Fruit fly (Drosophila melanogaster): ENCODE data around the gene CG42750.

The CG42750 gene

dm6 chr2L:18302780-18303179, 27.2 kb upstream of the CG42750 start:
- TF ChIP-seq CG2678 (tag; optimal IDR thresholded peaks at IDR 0.05) (no peak), grn (GFP tag; optimal IDR thresholded peaks at IDR 0.05) (peak; percentile 44), Ets97D (GFP tag; optimal IDR thresholded peaks at IDR 0.05) (no peak), sna (GFP tag; IDR thresholded peaks at IDR 0.05; ENCODE audit: partially characterized antibody) (no peak), Optix (GFP tag; IDR thresholded peaks at IDR 0.05) (no peak), CG1832 (GFP tag; optimal IDR thresholded peaks at IDR 0.05) (peak; percentile 44), CG2199 (GFP tag; IDR thresholded peaks at IDR 0.05) (0 out of 3 replicates have a peak, but pooled peaks have one; percentile 74), CG8944 (GFP tag; optimal IDR thresholded peaks at IDR 0.05) (no peak), zen (tag; optimal IDR thresholded peaks at IDR 0.05) (peak; percentile 58), CG3407 (GFP tag; optimal IDR thresholded peaks at IDR 0.05) (no peak), CG7745 (tag; optimal IDR thresholded peaks at IDR 0.05) (peak; percentile 36), CG15011 (GFP tag; optimal IDR thresholded peaks at IDR 0.05) (no peak), tll (GFP tag; optimal IDR thresholded peaks at IDR 0.05) (peak in 1 of 2 experiments; percentile 13), otp (GFP tag; IDR thresholded peaks at IDR 0.05) (0 out of 3 replicates have a peak, but pooled peaks have one; percentile 23), da (GFP tag; optimal IDR thresholded peaks at IDR 0.05) (no peak), Kr (GFP tag; optimal IDR thresholded peaks at IDR 0.05) (peak; percentile 16), knrl (GFP tag; IDR thresholded peaks at IDR 0.05; ENCODE audit: partially characterized antibody) (no peak), kni (GFP tag; optimal IDR thresholded peaks at IDR 0.05) (peak; percentile 58), sens-2 (GFP tag; IDR thresholded peaks at IDR 0.05) (no peak), Ets65A (GFP tag) (peak; percentile 82), gce (GFP tag; IDR thresholded peaks at IDR 0.05) (no peak), sens (GFP tag) (peak; percentile 49)

DNA sequence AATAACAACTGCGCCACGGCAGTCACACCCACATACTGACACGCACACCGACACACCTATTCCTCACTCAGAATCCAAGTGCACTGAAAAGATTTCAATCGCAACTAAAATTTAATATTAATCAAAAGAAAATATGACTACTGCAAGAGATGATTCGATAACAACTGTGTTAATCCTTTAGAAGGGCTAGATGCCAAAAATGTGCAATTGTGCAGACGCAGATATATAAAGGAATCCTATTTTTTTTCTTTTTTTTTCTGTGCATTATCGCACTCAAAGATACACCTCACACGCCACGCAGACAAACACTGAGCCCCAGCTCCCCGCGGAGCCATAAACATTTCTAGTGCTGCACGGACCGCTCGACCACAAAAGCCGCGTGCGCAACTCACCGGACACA, 23.0 kb upstream of the CG42750 start:
- TF ChIP-seq bigmax (GFP tag; optimal IDR thresholded peaks at IDR 0.05) (no peak), Spps (tag; optimal IDR thresholded peaks at IDR 0.05) (no peak), CG31224 (GFP tag; IDR thresholded peaks at IDR 0.05) (no peak), ase (GFP tag; IDR thresholded peaks at IDR 0.05) (no peak), CG12744 (GFP tag; optimal IDR thresholded peaks at IDR 0.05) (no peak), sisA (GFP tag; IDR thresholded peaks at IDR 0.05) (0 out of 2 replicates have a peak, but pooled peaks have one; percentile 18), row (GFP tag; IDR thresholded peaks at IDR 0.05) (0 out of 3 replicates have a peak, but pooled peaks have one; percentile 27), sc (optimal IDR thresholded peaks at IDR 0.05) (no peak), sc (GFP tag; optimal IDR thresholded peaks at IDR 0.05) (no peak), CG17328 (GFP tag; IDR thresholded peaks at IDR 0.05) (0 out of 2 replicates have a peak, but pooled peaks have one; percentile 12), tio (GFP tag; optimal IDR thresholded peaks at IDR 0.05) (no peak), Hsf (GFP tag; optimal IDR thresholded peaks at IDR 0.05) (peak; percentile 2), CG9797 (GFP tag; optimal IDR thresholded peaks at IDR 0.05) (no peak), CG32767 (GFP tag; IDR thresholded peaks at IDR 0.05) (no peak), sens (GFP tag) (peak; percentile 38), CG1647 (GFP tag; optimal IDR thresholded peaks at IDR 0.05) (no peak), Xrp1 (GFP tag; IDR thresholded peaks at IDR 0.05) (peak; percentile 45; the same call in 1 of the 2 replicates), Mrtf (GFP tag; IDR thresholded peaks at IDR 0.05) (no peak), CG11398 (GFP tag; optimal IDR thresholded peaks at IDR 0.05) (no peak), CG32772 (GFP tag; IDR thresholded peaks at IDR 0.05) (no peak), dmrt11E (tag; optimal IDR thresholded peaks at IDR 0.05) (peak; percentile 60), gsb-n (tag; optimal IDR thresholded peaks at IDR 0.05) (no peak), CG16815 (GFP tag; optimal IDR thresholded peaks at IDR 0.05) (no peak), CG2120 (GFP tag; optimal IDR thresholded peaks at IDR 0.05) (no peak), lola (GFP tag; optimal IDR thresholded peaks at IDR 0.05) (peak in 1 of 3 experiments; percentile 34), CG10462 (GFP tag; optimal IDR thresholded peaks at IDR 0.05) (no peak), Rfx (GFP tag; IDR thresholded peaks at IDR 0.05) (no peak), CG15011 (GFP tag; optimal IDR thresholded peaks at IDR 0.05) (no peak), ab (GFP tag; optimal IDR thresholded peaks at IDR 0.05) (no peak), trem (tag; optimal IDR thresholded peaks at IDR 0.05) (peak; percentile 2), Abd-B (GFP tag; optimal IDR thresholded peaks at IDR 0.05) (no peak), CG4404 (GFP tag; IDR thresholded peaks at IDR 0.05) (peak; percentile 20; the same call in 1 of the 2 replicates)

All from whole organism, embryonic.